Worm (Caenorhabditis elegans): ENCODE measurements around the gene clik-1.

Gene clik-1

ce11 chrV:6796894-6797293 lies 28.4 kb upstream of the clik-1 start:
- TF ChIP-seq hmg-1.2 (GFP tag; IDR thresholded peaks at IDR 0.05) (peak; percentile 91; the same call in 1 of the 2 replicates), hlh-12 (tag; optimal IDR thresholded peaks at IDR 0.05) (no peak), cebp-1 (GFP tag; IDR thresholded peaks at IDR 0.05) (no peak), cebp-1 (tag; optimal IDR thresholded peaks at IDR 0.05) (no peak), ceh-79 (tag; optimal IDR thresholded peaks at IDR 0.05) (no peak), pha-4 (tag; optimal IDR thresholded peaks at IDR 0.05) (no peak)

- TF ChIP-seq hsf-1 (GFP tag; IDR thresholded peaks at IDR 0.05) (no peak), sdz-38 (tag; optimal IDR thresholded peaks at IDR 0.05) (no peak), aptf-3 (GFP tag; IDR thresholded peaks at IDR 0.05) (no peak), F57C9.4 (tag; optimal IDR thresholded peaks at IDR 0.05) (no peak), tbp1 (GFP tag; optimal IDR thresholded peaks at IDR 0.05) (no peak), akir-1 (GFP tag; optimal IDR thresholded peaks at IDR 0.05) (no peak), ceh-58 (GFP tag; IDR thresholded peaks at IDR 0.05) (no peak), aptf-2 (GFP tag; conservative IDR thresholded peaks at IDR 0.05) (no peak), somi-1 (GFP tag; optimal IDR thresholded peaks at IDR 0.05) (no peak), madf-3 (GFP tag; IDR thresholded peaks at IDR 0.05) (no peak), ama-1 (optimal IDR thresholded peaks at IDR 0.05) (no peak), ama-1 (GFP tag; optimal IDR thresholded peaks at IDR 0.05) (no peak)
Measured at ce11 chrV:6796264-6796663, 27.7 kb upstream of the clik-1 start.

- TF ChIP-seq mcd-1 (GFP tag; IDR thresholded peaks at IDR 0.05), result no peak
- TF ChIP-seq dox-1 (GFP tag; IDR thresholded peaks at IDR 0.05), result 0 out of 2 replicates have a peak, but pooled peaks have one; percentile 10
- TF ChIP-seq zfh-2 (GFP tag; conservative IDR thresholded peaks at IDR 0.05), result peak; percentile 92
- TF ChIP-seq Y95B8A.8 (GFP tag; IDR thresholded peaks at IDR 0.05), result no peak
Measured at ce11 chrV:6793744-6794239, 25.3 kb upstream of the clik-1 start, which contains the start of gene ZC404.1. ZC404.1 (plus strand) TSS chrV:6794189.

- TF ChIP-seq dpl-1 (GFP tag; optimal IDR thresholded peaks at IDR 0.05), result peak; percentile 29
- no peak for TF ChIP-seq pbrm-1 (GFP tag; IDR thresholded peaks at IDR 0.05)
- TF ChIP-seq hmg-20 (GFP tag; IDR thresholded peaks at IDR 0.05), result no peak
- TF ChIP-seq cebp-2 (GFP tag; IDR thresholded peaks at IDR 0.05), result no peak
- peak; percentile 45 for TF ChIP-seq lsl-1 (GFP tag; optimal IDR thresholded peaks at IDR 0.05)
- no peak for TF ChIP-seq nhr-90 (tag; optimal IDR thresholded peaks at IDR 0.05)
- TF ChIP-seq ceh-100 (GFP tag; IDR thresholded peaks at IDR 0.05), result no peak
- no peak for TF ChIP-seq ztf-3 (GFP tag; optimal IDR thresholded peaks at IDR 0.05)
- peak; percentile 53; the same call in 1 of the 2 replicates for TF ChIP-seq madf-6 (GFP tag; IDR thresholded peaks at IDR 0.05)
- peak; percentile 80 for TF ChIP-seq efl-1 (GFP tag; optimal IDR thresholded peaks at IDR 0.05)
- TF ChIP-seq lin-54 (GFP tag; optimal IDR thresholded peaks at IDR 0.05), result peak; percentile 74
Measured at ce11 chrV:6792973-6793372, 24.4 kb upstream of the clik-1 start.

ce11 chrV:6792565-6792964 lies 24.0 kb upstream of the clik-1 start, which contains the start of gene gck-2:
gck-2 (minus strand) TSS chrV:6792665.
- no peak for TF ChIP-seq hsf-1 (GFP tag; IDR thresholded peaks at IDR 0.05)
- TF ChIP-seq madf-6 (GFP tag; IDR thresholded peaks at IDR 0.05), result no peak
- TF ChIP-seq lir-1 (GFP tag; conservative IDR thresholded peaks at IDR 0.05), result no peak
- TF ChIP-seq repo-1 (tag; optimal IDR thresholded peaks at IDR 0.05), result no peak
- TF ChIP-seq bed-1 (GFP tag; IDR thresholded peaks at IDR 0.05), result no peak
- TF ChIP-seq lsy-27 (tag; optimal IDR thresholded peaks at IDR 0.05; ENCODE audit: borderline replicate concordance, insufficient read depth), result no peak
- TF ChIP-seq let-607 (tag; optimal IDR thresholded peaks at IDR 0.05), result no peak
- TF ChIP-seq ZK185.1 (tag; optimal IDR thresholded peaks at IDR 0.05; ENCODE audit: poor library complexity, severe bottlenecking), result no peak
- no peak for TF ChIP-seq F57A8.1 (GFP tag; optimal IDR thresholded peaks at IDR 0.05)
- TF ChIP-seq hmg-1.2 (GFP tag; IDR thresholded peaks at IDR 0.05), result no peak

Measured in whole organism, young adult.